Worm (Caenorhabditis elegans): ENCODE results near the gene akt-2.

akt-2 gene

DNA sequence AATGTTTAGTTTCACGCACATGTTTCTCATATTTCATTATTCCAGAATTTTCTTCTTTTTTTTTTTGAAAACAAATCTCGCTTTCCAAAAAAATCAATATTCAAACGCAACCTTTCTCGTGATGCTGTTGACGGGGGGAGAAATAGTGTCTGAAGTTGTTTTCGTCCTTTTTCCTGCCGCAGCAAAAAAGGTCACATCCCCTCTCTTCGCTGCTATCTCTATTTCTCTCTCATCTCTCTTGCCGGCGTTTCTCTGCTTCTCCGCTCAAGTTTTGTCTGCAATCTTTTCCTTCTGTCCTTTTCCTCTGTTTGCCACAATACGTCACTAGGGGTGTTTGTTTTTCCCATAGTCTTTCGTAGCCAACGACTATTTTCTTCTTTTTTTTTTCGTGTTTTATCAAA lies 760 bp upstream of the akt-2 start:
- TF ChIP-seq mes-2 (tag; optimal IDR thresholded peaks at IDR 0.05; ENCODE audit: poor library complexity, severe bottlenecking) = peak; percentile 66
- no peak for TF ChIP-seq snpc-1.2 (GFP tag; IDR thresholded peaks at IDR 0.05)
- no peak for TF ChIP-seq aly-2 (tag; optimal IDR thresholded peaks at IDR 0.05)
- TF ChIP-seq daf-16 (GFP tag; optimal IDR thresholded peaks at IDR 0.05) = peak in 1 of 2 experiments; percentile 86
- TF ChIP-seq daf-16 (tag; optimal IDR thresholded peaks at IDR 0.05) = peak; percentile 99
- TF ChIP-seq F37D6.2 (tag; optimal IDR thresholded peaks at IDR 0.05) = peak; percentile 16
- peak; percentile 63 to 89 for TF ChIP-seq mdl-1 (tag; optimal IDR thresholded peaks at IDR 0.05)
- TF ChIP-seq fkh-10 (GFP tag; optimal IDR thresholded peaks at IDR 0.05) = peak; percentile 80
- peak; percentile 2 for TF ChIP-seq ztf-7 (tag; optimal IDR thresholded peaks at IDR 0.05)
- TF ChIP-seq nhr-25 (tag; optimal IDR thresholded peaks at IDR 0.05; ENCODE audit: borderline replicate concordance, insufficient read depth) = peak; percentile 46
- peak; percentile 96 for TF ChIP-seq hlh-30 (tag; optimal IDR thresholded peaks at IDR 0.05; ENCODE audit: insufficient read depth)
- TF ChIP-seq attf-4 (tag; optimal IDR thresholded peaks at IDR 0.05) = no peak
- peak; percentile 96 for TF ChIP-seq nhr-28 (tag; optimal IDR thresholded peaks at IDR 0.05)
- TF ChIP-seq D1046.2 (GFP tag; IDR thresholded peaks at IDR 0.05) = no peak
- peak; percentile 74 for TF ChIP-seq hmg-1.1 (GFP tag; IDR thresholded peaks at IDR 0.05)
- peak; percentile 69 for TF ChIP-seq tra-1 (GFP tag; IDR thresholded peaks at IDR 0.05)
- TF ChIP-seq dmd-6 (GFP tag; IDR thresholded peaks at IDR 0.05) = peak; percentile 73
- peak; percentile 22 for TF ChIP-seq nhr-102 (tag; optimal IDR thresholded peaks at IDR 0.05)
- 0 out of 2 replicates have a peak, but pooled peaks have one; percentile 20 for TF ChIP-seq ctbp-1 (GFP tag; IDR thresholded peaks at IDR 0.05)
- TF ChIP-seq nhr-77 (tag; optimal IDR thresholded peaks at IDR 0.05) = peak; percentile 84
- peak; percentile 80 for TF ChIP-seq rbr-2 (tag; optimal IDR thresholded peaks at IDR 0.05)
- TF ChIP-seq lsy-2 (tag; optimal IDR thresholded peaks at IDR 0.05) = peak; percentile 44 to 75
- peak; percentile 91 for TF ChIP-seq dve-1 (tag; optimal IDR thresholded peaks at IDR 0.05; ENCODE audit: insufficient read depth)
- TF ChIP-seq T26A8.4 (GFP tag; IDR thresholded peaks at IDR 0.05) = peak; percentile 50; the same call in 1 of the 2 replicates
- TF ChIP-seq lin-1 (GFP tag; IDR thresholded peaks at IDR 0.05) = 0 out of 2 replicates have a peak, but pooled peaks have one; percentile 30
- TF ChIP-seq lin-38 (GFP tag; IDR thresholded peaks at IDR 0.05) = no peak; the same call in 1 of the 2 replicates
- peak; percentile 17 for TF ChIP-seq zip-2 (tag; optimal IDR thresholded peaks at IDR 0.05)
- TF ChIP-seq ceh-28 (tag; optimal IDR thresholded peaks at IDR 0.05) = peak; percentile 32
- TF ChIP-seq spr-1 (tag; optimal IDR thresholded peaks at IDR 0.05) = no peak
- peak; percentile 88 for TF ChIP-seq mep-1 (tag; optimal IDR thresholded peaks at IDR 0.05)
- TF ChIP-seq T20F7.1 (GFP tag; optimal IDR thresholded peaks at IDR 0.05) = peak; percentile 48
- peak; percentile 27; the same call in 1 of the 2 replicates for TF ChIP-seq set-16 (GFP tag; IDR thresholded peaks at IDR 0.05)
- peak; percentile 16 for TF ChIP-seq nhr-48 (tag; optimal IDR thresholded peaks at IDR 0.05)
- peak; percentile 92 for TF ChIP-seq hlh-11 (tag; optimal IDR thresholded peaks at IDR 0.05)
- TF ChIP-seq mxl-3 (GFP tag; optimal IDR thresholded peaks at IDR 0.05) = peak; percentile 44
- TF ChIP-seq lin-29 (GFP tag; IDR thresholded peaks at IDR 0.05) = no peak
- 0 out of 2 replicates have a peak, but pooled peaks have one; percentile 33 for TF ChIP-seq nhr-41 (GFP tag; IDR thresholded peaks at IDR 0.05)
- TF ChIP-seq aha-1 (tag) = peak; percentile 18
- TF ChIP-seq unc-39 (tag; optimal IDR thresholded peaks at IDR 0.05) = no peak
- 0 out of 2 replicates have a peak, but pooled peaks have one; percentile 37 for TF ChIP-seq ceh-20 (GFP tag; IDR thresholded peaks at IDR 0.05)
- peak; percentile 90 for TF ChIP-seq nhr-6 (tag; optimal IDR thresholded peaks at IDR 0.05)
- TF ChIP-seq lir-3 (tag; optimal IDR thresholded peaks at IDR 0.05) = no peak
- peak; percentile 79 for TF ChIP-seq nhr-11 (tag; optimal IDR thresholded peaks at IDR 0.05)
- no peak for TF ChIP-seq mdt-29 (GFP tag; IDR thresholded peaks at IDR 0.05)
- TF ChIP-seq hif-1 (tag; optimal IDR thresholded peaks at IDR 0.05) = peak in 1 of 2 experiments; percentile 51
- no peak for TF ChIP-seq ces-1 (GFP tag; optimal IDR thresholded peaks at IDR 0.05)
- peak; percentile 54 for TF ChIP-seq dpl-1 (GFP tag; optimal IDR thresholded peaks at IDR 0.05)
- peak in 1 of 2 experiments; percentile 96 for TF ChIP-seq unc-62 (GFP tag; optimal IDR thresholded peaks at IDR 0.05 in 1 of 2)
- TF ChIP-seq unc-62 (tag; optimal IDR thresholded peaks at IDR 0.05) = no peak
- 0 out of 2 replicates have a peak, but pooled peaks have one; percentile 29 for TF ChIP-seq pha-4 (GFP tag; IDR thresholded peaks at IDR 0.05)
- TF ChIP-seq pha-4 (tag; optimal IDR thresholded peaks at IDR 0.05) = peak; percentile 93
